Fruit fly (Drosophila melanogaster) whole organism, prepupa: Measurements from ENCODE around the gene cold.
A peak's percentile ranks its signal among the peaks of the same experiment; 100 is the strongest.

Experiments
- CG10631 ChIP-seq: fragments of 200-800 bp; sonication (Bioruptor generic); optimal IDR thresholded peaks from 2 replicates; lab custom pipeline; 2016; ENCODE audit warnings: missing biosample characterization, missing genetic modification characterization
- CG10669 ChIP-seq: fragments of 200-800 bp; sonication (Bioruptor generic); optimal IDR thresholded peaks from 3 replicates; lab custom pipeline; 2018; ENCODE audit warnings: missing biosample characterization, mild to moderate bottlenecking, missing genetic modification characterization, moderate library complexity
- CG11294 ChIP-seq: fragments of 200-800 bp; sonication (Bioruptor generic); IDR thresholded peaks from 2 replicates; pipeline ENCODE4 v1.3.6; 2022; ENCODE audit warnings: missing biosample characterization, missing genetic modification characterization
- CG11762 ChIP-seq: fragments of 200-800 bp; sonication (Bioruptor generic); optimal IDR thresholded peaks from 3 replicates; lab custom pipeline; 2016; ENCODE audit warnings: missing biosample characterization, missing genetic modification characterization; ENCODE audit not compliant: insufficient read depth
- CG11902 ChIP-seq: fragments of 200-800 bp; sonication (Bioruptor generic); optimal IDR thresholded peaks from 3 replicates; lab custom pipeline; 2016; ENCODE audit warnings: missing biosample characterization, missing genetic modification characterization
- CG1621 ChIP-seq: fragments of 200-800 bp; sonication (Bioruptor generic); optimal IDR thresholded peaks from 3 replicates; lab custom pipeline; 2018; ENCODE audit warnings: missing biosample characterization, mild to moderate bottlenecking, missing genetic modification characterization
- CG16779 ChIP-seq: fragments of 200-800 bp; sonication (Bioruptor generic); optimal IDR thresholded peaks from 3 replicates; lab custom pipeline; 2017; ENCODE audit warnings: missing biosample characterization, mild to moderate bottlenecking, missing genetic modification characterization
- CG3032 ChIP-seq: fragments of 200-800 bp; optimal IDR thresholded peaks from 2 replicates; lab custom pipeline; 2019; ENCODE audit warnings: missing biosample characterization, mild to moderate bottlenecking, missing genetic modification characterization, moderate library complexity
- CG31627 ChIP-seq: fragments of 200-800 bp; sonication (Bioruptor generic); optimal IDR thresholded peaks from 3 replicates; lab custom pipeline; 2016; ENCODE audit warnings: missing biosample characterization, missing genetic modification characterization
- CG32006 ChIP-seq: fragments of 200-800 bp; sonication (Bioruptor generic); optimal IDR thresholded peaks from 3 replicates; lab custom pipeline; 2017; ENCODE audit warnings: missing biosample characterization, mild to moderate bottlenecking, missing genetic modification characterization
- CG4318 ChIP-seq: fragments of 200-800 bp; sonication (Bioruptor generic); optimal IDR thresholded peaks from 3 replicates; lab custom pipeline; 2017; ENCODE audit warnings: missing biosample characterization, mild to moderate bottlenecking, missing genetic modification characterization
- CG6163 ChIP-seq: fragments of 200-800 bp; sonication (Bioruptor generic); IDR thresholded peaks from 3 replicates; pipeline ENCODE4 v1.3.6; 2022; ENCODE audit warnings: missing biosample characterization, missing genetic modification characterization
- CG6276 ChIP-seq: fragments of 200-800 bp; sonication (Bioruptor generic); optimal IDR thresholded peaks from 2 replicates; lab custom pipeline; 2017; ENCODE audit warnings: missing biosample characterization, mild to moderate bottlenecking, missing genetic modification characterization
- CG6792 ChIP-seq: fragments of 200-800 bp; sonication (Bioruptor generic); optimal IDR thresholded peaks from 3 replicates; lab custom pipeline; 2016; ENCODE audit warnings: missing biosample characterization, missing genetic modification characterization
- CG6854 ChIP-seq: fragments of 200-800 bp; sonication (Bioruptor generic); optimal IDR thresholded peaks from 2 replicates; lab custom pipeline; 2017; ENCODE audit warnings: missing biosample characterization, mild to moderate bottlenecking, missing genetic modification characterization
- CG7368 ChIP-seq: fragments of 200-800 bp; sonication (Bioruptor generic); optimal IDR thresholded peaks from 3 replicates; lab custom pipeline; 2016; ENCODE audit warnings: missing biosample characterization, missing genetic modification characterization
- CG8119 ChIP-seq: fragments of 200-800 bp; sonication (Bioruptor generic); IDR thresholded peaks from 3 replicates; pipeline ENCODE4 v1.3.6; 2022; ENCODE audit warnings: missing biosample characterization, missing genetic modification characterization
- CG8319 ChIP-seq: fragments of 200-800 bp; sonication (Bioruptor generic); optimal IDR thresholded peaks from 3 replicates; lab custom pipeline; 2016; ENCODE audit warnings: missing biosample characterization, missing genetic modification characterization
- CG8632 ChIP-seq: fragments of 200-800 bp; sonication (Bioruptor generic); optimal IDR thresholded peaks from 3 replicates; lab custom pipeline; 2016; ENCODE audit warnings: missing biosample characterization, missing genetic modification characterization
- Eip75B ChIP-seq: fragments of 200-800 bp; sonication (Bioruptor generic); optimal IDR thresholded peaks from 3 replicates; lab custom pipeline; 2016; ENCODE audit warnings: missing biosample characterization, missing genetic modification characterization
- Eip93F ChIP-seq: fragments of 200-800 bp; sonication (Bioruptor generic); optimal IDR thresholded peaks from 2 replicates; lab custom pipeline; 2016; ENCODE audit warnings: missing biosample characterization, mild to moderate bottlenecking, missing genetic modification characterization
- Ets21C ChIP-seq: fragments of 200-800 bp; sonication (Bioruptor generic); optimal IDR thresholded peaks from 3 replicates; lab custom pipeline; 2016; ENCODE audit warnings: missing biosample characterization, missing genetic modification characterization
- Ets96B ChIP-seq: fragments of 200-800 bp; optimal IDR thresholded peaks from 2 replicates; lab custom pipeline; 2019; ENCODE audit warnings: missing biosample characterization, mild to moderate bottlenecking, missing genetic modification characterization, moderate library complexity
- Gug ChIP-seq: fragments of 200-800 bp; sonication (Bioruptor generic); IDR thresholded peaks from 2 replicates; pipeline ENCODE4 v1.3.6; 2022; ENCODE audit warnings: missing biosample characterization, missing genetic modification characterization
- Hr38 ChIP-seq: sonication (Bioruptor generic); optimal IDR thresholded peaks from 2 replicates; lab custom pipeline; 2016; ENCODE audit warnings: missing biosample characterization, missing genetic modification characterization
- Hr4 ChIP-seq: fragments of 200-800 bp; sonication (Bioruptor generic); optimal IDR thresholded peaks from 3 replicates; lab custom pipeline; 2016; ENCODE audit warnings: missing biosample characterization, missing genetic modification characterization
- Lpt ChIP-seq: fragments of 200-800 bp; sonication (Bioruptor generic); optimal IDR thresholded peaks from 3 replicates; lab custom pipeline; 2016; ENCODE audit warnings: missing biosample characterization, missing genetic modification characterization
- Met ChIP-seq: fragments of 200-800 bp; sonication (Bioruptor generic); optimal IDR thresholded peaks from 3 replicates; lab custom pipeline; 2016; ENCODE audit warnings: missing biosample characterization, missing genetic modification characterization
- OdsH ChIP-seq: fragments of 200-800 bp; sonication (Bioruptor generic); optimal IDR thresholded peaks from 3 replicates; lab custom pipeline; 2016; ENCODE audit warnings: missing biosample characterization, missing genetic modification characterization
- Smox ChIP-seq: fragments of 200-800 bp; sonication (Bioruptor generic); optimal IDR thresholded peaks from 3 replicates; lab custom pipeline; 2016; ENCODE audit warnings: missing biosample characterization, missing genetic modification characterization
- Sox14 ChIP-seq: fragments of 200-800 bp; sonication (Bioruptor generic); optimal IDR thresholded peaks from 3 replicates; lab custom pipeline; 2016; ENCODE audit warnings: missing biosample characterization, missing genetic modification characterization
- Sox15 ChIP-seq: fragments of 200-800 bp; sonication (Bioruptor generic); optimal IDR thresholded peaks from 3 replicates; lab custom pipeline; 2016; ENCODE audit warnings: missing biosample characterization, missing genetic modification characterization
- achi ChIP-seq: fragments of 200-800 bp; sonication (Bioruptor generic); optimal IDR thresholded peaks from 3 replicates; lab custom pipeline; 2016; ENCODE audit warnings: missing biosample characterization, missing genetic modification characterization
- cyc ChIP-seq: fragments of 200-800 bp; sonication (Bioruptor generic); optimal IDR thresholded peaks from 3 replicates; lab custom pipeline; 2016; ENCODE audit warnings: missing biosample characterization, missing genetic modification characterization
- dsx ChIP-seq: fragments of 200-800 bp; optimal IDR thresholded peaks from 3 replicates; lab custom pipeline; 2019; ENCODE audit warnings: missing biosample characterization, mild to moderate bottlenecking, missing genetic modification characterization, moderate library complexity; ENCODE audit not compliant: poor library complexity, severe bottlenecking
- eg ChIP-seq: fragments of 200-800 bp; sonication (Bioruptor generic); IDR thresholded peaks from 3 replicates; pipeline ENCODE4 v1.3.6; 2022; ENCODE audit warnings: missing biosample characterization, missing genetic modification characterization
- esn ChIP-seq: fragments of 200-800 bp; sonication (Bioruptor generic); optimal IDR thresholded peaks from 2 replicates; lab custom pipeline; 2016; ENCODE audit warnings: missing biosample characterization, mild to moderate bottlenecking, missing genetic modification characterization, moderate library complexity
- fd59A ChIP-seq: fragments of 200-800 bp; sonication (Bioruptor generic); optimal IDR thresholded peaks from 2 replicates; lab custom pipeline; 2017; ENCODE audit warnings: missing biosample characterization, mild to moderate bottlenecking, missing genetic modification characterization, missing genetic modification reagents
- fd85E ChIP-seq: fragments of 200-800 bp; sonication (Bioruptor generic); optimal IDR thresholded peaks from 3 replicates; lab custom pipeline; 2016; ENCODE audit warnings: missing biosample characterization, missing genetic modification characterization
- fkh ChIP-seq: fragments of 200-800 bp; sonication (Bioruptor generic); optimal IDR thresholded peaks from 3 replicates; lab custom pipeline; 2017; ENCODE audit warnings: missing biosample characterization, mild to moderate bottlenecking, missing genetic modification characterization, moderate library complexity
- lz ChIP-seq: fragments of 200-800 bp; sonication (Bioruptor generic); optimal IDR thresholded peaks from 3 replicates; lab custom pipeline; 2016; ENCODE audit warnings: missing biosample characterization, missing genetic modification characterization
- net ChIP-seq: fragments of 200-800 bp; sonication (Bioruptor generic); optimal IDR thresholded peaks from 3 replicates; lab custom pipeline; 2016; ENCODE audit warnings: missing biosample characterization, missing genetic modification characterization
- pdm3 ChIP-seq: fragments of 200-800 bp; sonication (Bioruptor generic); optimal IDR thresholded peaks from 3 replicates; lab custom pipeline; 2016; ENCODE audit warnings: missing biosample characterization, missing genetic modification characterization
- spab ChIP-seq: fragments of 200-800 bp; sonication (Bioruptor generic); optimal IDR thresholded peaks from 2 replicates; lab custom pipeline; 2017; ENCODE audit warnings: missing biosample characterization, mild to moderate bottlenecking, missing genetic modification characterization, missing genetic modification reagents
- ss ChIP-seq, 2 experiments: fragments of 200-800 bp; sonication (Bioruptor generic); optimal IDR thresholded peaks; 2 replicates in 1 of 2; 3 replicates in 1 of 2; lab custom pipeline; 2017 to 2018; ENCODE audit warnings: mild to moderate bottlenecking in 2 of 2, missing biosample characterization in 2 of 2, missing genetic modification characterization in 2 of 2, moderate library complexity in 1 of 2
- svp ChIP-seq: fragments of 200-800 bp; sonication (Bioruptor generic); peaks from one replicate; lab custom pipeline; 2016; ENCODE audit warnings: missing biosample characterization, missing genetic modification characterization
- vri ChIP-seq: fragments of 200-800 bp; sonication (Bioruptor generic); optimal IDR thresholded peaks from 3 replicates; lab custom pipeline; 2016; ENCODE audit warnings: missing biosample characterization, mild to moderate bottlenecking, missing genetic modification characterization

The cold gene

dm6 chr2L:604060-604459 lies 30.0 kb downstream of the cold start (continued):
- TF ChIP-seq fd85E (GFP tag; lab: Kevin White, UChicago) (no peak), eg (GFP tag; lab: Robert Waterston, UW) (peak; percentile 88), CG8319 (GFP tag; lab: Kevin White, UChicago) (no peak), CG11902 (GFP tag; lab: Kevin White, UChicago) (no peak), Ets96B (tag; lab: Kevin White, UChicago) (no peak), Ets21C (GFP tag; lab: Kevin White, UChicago) (no peak), CG6792 (GFP tag; lab: Kevin White, UChicago) (no peak), Hr38 (GFP tag; lab: Kevin White, UChicago) (no peak), CG11762 (GFP tag; lab: Kevin White, UChicago) (peak; percentile 16), CG6854 (GFP tag; lab: Kevin White, UChicago) (no peak), Smox (no peak), CG10669 (GFP tag; lab: Kevin White, UChicago) (peak; percentile 47), CG7368 (GFP tag; lab: Kevin White, UChicago) (no peak), CG31627 (GFP tag; lab: Kevin White, UChicago) (no peak), CG4318 (GFP tag; lab: Kevin White, UChicago) (peak; percentile 56), svp (GFP tag; lab: Kevin White, UChicago) (peak; percentile 66), CG3032 (tag; lab: Kevin White, UChicago) (no peak), dsx (GFP tag; lab: Kevin White, UChicago) (no peak), CG16779 (no peak), fkh (no peak), CG10631 (peak; percentile 29), CG32006 (peak; percentile 81)

dm6 chr2L:606165-606564 lies 32.1 kb downstream of the cold start:
- TF ChIP-seq CG11762 (GFP tag; lab: Kevin White, UChicago) (peak; percentile 55), fd85E (GFP tag; lab: Kevin White, UChicago) (no peak), CG4318 (GFP tag; lab: Kevin White, UChicago) (peak; percentile 75), OdsH (peak; percentile 83), pdm3 (GFP tag; lab: Kevin White, UChicago) (peak; percentile 84), CG16779 (peak; percentile 21), esn (GFP tag; lab: Kevin White, UChicago) (peak; percentile 85), CG7368 (GFP tag; lab: Kevin White, UChicago) (peak; percentile 68), CG10631 (peak; percentile 71), Eip93F (GFP tag; lab: Kevin White, UChicago) (no peak), spab (GFP tag; lab: Kevin White, UChicago) (peak; percentile 57), vri (GFP tag; lab: Kevin White, UChicago) (peak; percentile 72), CG6163 (GFP tag; lab: Robert Waterston, UW) (peak; percentile 92), fkh (no peak), Hr38 (GFP tag; lab: Kevin White, UChicago) (no peak), CG6854 (GFP tag; lab: Kevin White, UChicago) (no peak), Sox14 (peak; percentile 84), CG8119 (peak; percentile 92), Met (peak; percentile 80), net (GFP tag; lab: Kevin White, UChicago) (peak; percentile 75), Hr4 (GFP tag; lab: Kevin White, UChicago) (peak; percentile 91), Eip75B (GFP tag; lab: Kevin White, UChicago) (peak; percentile 57), achi (GFP tag; lab: Kevin White, UChicago) (peak; percentile 65), CG3032 (tag; lab: Kevin White, UChicago) (peak; percentile 71), eg (GFP tag; lab: Robert Waterston, UW) (peak; percentile 94), Lpt (peak; percentile 64), lz (peak; percentile 67), CG6276 (GFP tag; lab: Kevin White, UChicago) (peak; percentile 86), Gug (GFP tag; lab: Robert Waterston, UW) (peak; percentile 78), CG11294 (GFP tag; lab: Robert Waterston, UW) (peak; percentile 79), CG6792 (GFP tag; lab: Kevin White, UChicago) (peak; percentile 69), Sox15 (peak; percentile 5), fd59A (GFP tag; lab: Kevin White, UChicago) (peak; percentile 59), dsx (GFP tag; lab: Kevin White, UChicago) (peak; percentile 35), CG32006 (peak; percentile 92), CG1621 (tag; lab: Kevin White, UChicago) (peak; percentile 35), CG8319 (GFP tag; lab: Kevin White, UChicago) (peak; percentile 52), ss (GFP tag; optimal IDR thresholded peaks at IDR 0.05; lab: Kevin White, UChicago) (peak in 1 of 2 experiments; percentile 18), Ets96B (tag; lab: Kevin White, UChicago) (peak; percentile 39), cyc (GFP tag; lab: Kevin White, UChicago) (peak; percentile 60), CG8632 (GFP tag; lab: Kevin White, UChicago) (peak; percentile 44), Ets21C (GFP tag; lab: Kevin White, UChicago) (peak; percentile 64)
